Worm (Caenorhabditis elegans) whole organism, midembryonic: ENCODE results near the gene C03G6.17.
"Not testable (repeated sequence)": the region's sequence is repeated elsewhere in the genome, so short reads cannot be mapped to it uniquely, and the experiment has no call there.

Source experiments
- T22C8.4 ChIP-seq: fragments of 200-800 bp; sonication (Bioruptor generic); IDR thresholded peaks from 2 replicates; pipeline ENCODE4 v1.3.6; 2022; ENCODE audit warnings: missing genetic modification characterization, missing compliant biosample characterization
- cog-1 ChIP-seq: sonication (generic microtip); optimal IDR thresholded peaks from 2 replicates; lab custom pipeline; 2016; ENCODE audit warnings: missing genetic modification characterization, missing compliant biosample characterization
- flt-1 ChIP-seq: fragments of 200-800 bp; sonication (Bioruptor generic); IDR thresholded peaks from 2 replicates; pipeline ENCODE4 v1.3.6; 2022; ENCODE audit warnings: missing genetic modification characterization, missing compliant biosample characterization
- klf-2 ChIP-seq: fragments of 200-800 bp; sonication (Bioruptor generic); conservative IDR thresholded peaks from 2 replicates; pipeline ENCODE4 v1.3.6; 2022; ENCODE audit warnings: missing genetic modification reagents, missing genetic modification characterization, missing compliant biosample characterization
- med-1 ChIP-seq: sonication (generic microtip); optimal IDR thresholded peaks from 2 replicates; lab custom pipeline; 2017; ENCODE audit warnings: missing genetic modification characterization, mild to moderate bottlenecking, missing compliant biosample characterization, antibody characterized with exemption, missing genetic modification reagents; ENCODE audit not compliant: insufficient read depth
- ref-1 ChIP-seq: fragments of 200-800 bp; sonication (Bioruptor generic); conservative IDR thresholded peaks from 2 replicates; pipeline ENCODE4 v1.3.6; 2022; ENCODE audit warnings: missing genetic modification reagents, missing genetic modification characterization, missing compliant biosample characterization
- tab-1 ChIP-seq: fragments of 200-800 bp; sonication (Bioruptor generic); IDR thresholded peaks from 2 replicates; pipeline ENCODE4 v1.3.6; 2022; ENCODE audit warnings: missing genetic modification characterization, missing compliant biosample characterization
- ztf-23 ChIP-seq: fragments of 200-800 bp; sonication (Bioruptor generic); IDR thresholded peaks from 2 replicates; pipeline ENCODE4 v1.3.6; 2022; ENCODE audit warnings: missing genetic modification reagents, missing genetic modification characterization, missing compliant biosample characterization
- ztf-29 ChIP-seq: fragments of 200-800 bp; sonication (Bioruptor generic); IDR thresholded peaks from 2 replicates; pipeline ENCODE4 v1.3.6; 2022; ENCODE audit warnings: missing genetic modification reagents, missing genetic modification characterization, missing compliant biosample characterization

The C03G6.17 gene

ce11 chrV:7341942-7342341, 39.0 kb downstream of the C03G6.17 start, which contains the start of the genes nhr-263 and nhr-148:
nhr-263 (minus strand) TSS chrV:7342042.
nhr-148 (plus strand) TSS chrV:7342156.
- TF ChIP-seq med-1 (no peak), ztf-23 (GFP tag; lab: Robert Waterston, UW) (no peak), klf-2 (GFP tag; lab: Robert Waterston, UW) (no peak), ref-1 (GFP tag; lab: Robert Waterston, UW) (no peak), ztf-29 (GFP tag; lab: Robert Waterston, UW) (no peak), tab-1 (no peak), T22C8.4 (no peak)

- TF ChIP-seq tab-1 (no peak), T22C8.4 (no peak), ztf-23 (GFP tag; lab: Robert Waterston, UW) (no peak), flt-1 (no peak), med-1 (no peak), cog-1 (tag; lab: Kevin White, UChicago) (no peak), ztf-29 (GFP tag; lab: Robert Waterston, UW) (no peak), klf-2 (GFP tag; lab: Robert Waterston, UW) (no peak), ref-1 (GFP tag; lab: Robert Waterston, UW) (no peak)
Measured at ce11 chrV:7339831-7340230, 41.1 kb downstream of the C03G6.17 start, which contains the start of gene srh-187. srh-187 (minus strand) TSS chrV:7339931.

ce11 chrV:7337218-7337617, 43.7 kb downstream of the C03G6.17 start, which contains the start of gene F10G2.7:
F10G2.7 (minus strand) TSS chrV:7337318.
- not testable (repeated sequence) for TF ChIP-seq ztf-29 (GFP tag; lab: Robert Waterston, UW); T22C8.4; cog-1 (tag; lab: Kevin White, UChicago)

DNA sequence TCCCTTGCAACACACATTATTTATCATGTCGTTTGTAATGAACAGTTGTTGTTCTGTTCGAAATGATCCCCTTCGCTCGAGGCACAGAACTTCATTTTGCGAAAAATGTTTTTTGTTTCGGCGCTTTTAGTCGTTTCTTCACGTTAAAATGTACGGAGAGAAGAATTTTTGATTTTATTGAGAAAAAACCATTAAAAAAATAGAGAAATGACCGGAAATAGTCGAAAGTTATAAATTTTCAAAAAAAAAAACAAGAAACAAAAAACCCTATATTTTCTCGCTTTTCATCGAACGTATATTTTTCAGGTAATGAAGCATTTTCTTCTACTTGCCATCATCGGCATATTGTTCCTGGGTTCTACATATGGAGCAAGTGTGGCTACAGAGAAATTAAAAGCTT, 48.7 kb downstream of the C03G6.17 start, which contains the start of gene F10G2.1:
Gene F10G2.1 (plus strand): TSS at position 301 of the 400 bp plus-strand sequence.
- TF ChIP-seq klf-2 (GFP tag; lab: Robert Waterston, UW) (no peak), ref-1 (GFP tag; lab: Robert Waterston, UW) (no peak), med-1 (no peak), tab-1 (no peak), ztf-29 (GFP tag; lab: Robert Waterston, UW) (no peak), cog-1 (tag; lab: Kevin White, UChicago) (no peak), T22C8.4 (no peak), ztf-23 (GFP tag; lab: Robert Waterston, UW) (no peak), flt-1 (no peak)

- TF ChIP-seq T22C8.4, result no peak
- no peak for TF ChIP-seq tab-1
- TF ChIP-seq klf-2 (GFP tag; lab: Robert Waterston, UW), result no peak
- no peak for TF ChIP-seq flt-1
- TF ChIP-seq ztf-29 (GFP tag; lab: Robert Waterston, UW), result no peak
Measured at ce11 chrV:7330868-7331267, 50.0 kb downstream of the C03G6.17 start, which contains the start of gene F10G2.2. F10G2.2 (plus strand) TSS chrV:7331168.
